Worm (Caenorhabditis elegans): ENCODE measurements around the gene W02F12.4.

Gene W02F12.4

ce11 chrV:6666557-6666956 is 40.2 kb downstream of the W02F12.4 start:
- no peak for TF ChIP-seq nhr-76 (tag; optimal IDR thresholded peaks at IDR 0.05)
- peak in 1 of 2 experiments; percentile 84 for TF ChIP-seq hif-1 (tag; optimal IDR thresholded peaks at IDR 0.05)
- TF ChIP-seq gei-8 (GFP tag; optimal IDR thresholded peaks at IDR 0.05) = no peak
- no peak for TF ChIP-seq ceh-62 (tag; optimal IDR thresholded peaks at IDR 0.05)
- no peak for TF ChIP-seq mxl-2 (GFP tag; conservative IDR thresholded peaks at IDR 0.05)
- 0 out of 2 replicates have a peak, but pooled peaks have one; percentile 33 for TF ChIP-seq php-3 (GFP tag; IDR thresholded peaks at IDR 0.05)
- TF ChIP-seq fkh-10 (GFP tag; optimal IDR thresholded peaks at IDR 0.05) = no peak
- TF ChIP-seq arid-1 (GFP tag; conservative IDR thresholded peaks at IDR 0.05) = no peak
- no peak for TF ChIP-seq nhr-11 (tag; optimal IDR thresholded peaks at IDR 0.05)
- peak; percentile 18 for TF ChIP-seq nhr-28 (tag; optimal IDR thresholded peaks at IDR 0.05)
- TF ChIP-seq unc-62 (GFP tag; optimal IDR thresholded peaks at IDR 0.05 in 1 of 2) = no peak
- no peak for TF ChIP-seq unc-62 (tag; optimal IDR thresholded peaks at IDR 0.05)
- peak; percentile 73 for TF ChIP-seq dmd-6 (GFP tag; IDR thresholded peaks at IDR 0.05)
- TF ChIP-seq daf-12 (tag; optimal IDR thresholded peaks at IDR 0.05) = no peak
- no peak for TF ChIP-seq daf-16 (GFP tag; optimal IDR thresholded peaks at IDR 0.05)
- peak; percentile 74 for TF ChIP-seq daf-16 (tag; optimal IDR thresholded peaks at IDR 0.05)
- no peak for TF ChIP-seq ztf-7 (tag; optimal IDR thresholded peaks at IDR 0.05)
- peak; percentile 52 for TF ChIP-seq aha-1 (tag)
- peak; percentile 32 for TF ChIP-seq dve-1 (tag; optimal IDR thresholded peaks at IDR 0.05; ENCODE audit: insufficient read depth)
- TF ChIP-seq hlh-11 (tag; optimal IDR thresholded peaks at IDR 0.05) = peak; percentile 34
- no peak for TF ChIP-seq dmd-8 (GFP tag; IDR thresholded peaks at IDR 0.05)
- no peak for TF ChIP-seq mxl-3 (GFP tag; optimal IDR thresholded peaks at IDR 0.05)
- no peak for TF ChIP-seq nhr-6 (tag; optimal IDR thresholded peaks at IDR 0.05)
- TF ChIP-seq dpl-1 (GFP tag; optimal IDR thresholded peaks at IDR 0.05) = no peak
- TF ChIP-seq nhr-77 (tag; optimal IDR thresholded peaks at IDR 0.05) = no peak
- TF ChIP-seq zfp-2 (tag; optimal IDR thresholded peaks at IDR 0.05) = no peak

- TF ChIP-seq lin-38 (GFP tag; IDR thresholded peaks at IDR 0.05) = no peak
- TF ChIP-seq set-16 (GFP tag; IDR thresholded peaks at IDR 0.05) = no peak
- no peak for TF ChIP-seq rbr-2 (tag; optimal IDR thresholded peaks at IDR 0.05)
- no peak for TF ChIP-seq nhr-76 (tag; optimal IDR thresholded peaks at IDR 0.05)
- TF ChIP-seq hif-1 (tag; optimal IDR thresholded peaks at IDR 0.05) = peak in 1 of 2 experiments; percentile 58
- no peak for TF ChIP-seq nhr-41 (GFP tag; IDR thresholded peaks at IDR 0.05)
- TF ChIP-seq hlh-30 (tag; optimal IDR thresholded peaks at IDR 0.05; ENCODE audit: insufficient read depth) = no peak
- TF ChIP-seq pqm-1 (tag; optimal IDR thresholded peaks at IDR 0.05) = peak; percentile 83
- TF ChIP-seq F10B5.3 (tag; optimal IDR thresholded peaks at IDR 0.05) = no peak
- TF ChIP-seq tra-1 (GFP tag; IDR thresholded peaks at IDR 0.05) = peak; percentile 65
- no peak for TF ChIP-seq ceh-28 (tag; optimal IDR thresholded peaks at IDR 0.05)
- no peak for TF ChIP-seq vab-7 (GFP tag; IDR thresholded peaks at IDR 0.05)
- TF ChIP-seq unc-62 (GFP tag; optimal IDR thresholded peaks at IDR 0.05 in 1 of 2) = peak in 1 of 2 experiments; percentile 88
- no peak for TF ChIP-seq unc-62 (tag; optimal IDR thresholded peaks at IDR 0.05)
- no peak for TF ChIP-seq arid-1 (GFP tag; conservative IDR thresholded peaks at IDR 0.05)
- TF ChIP-seq nhr-77 (tag; optimal IDR thresholded peaks at IDR 0.05) = peak; percentile 17
- no peak for TF ChIP-seq ctbp-1 (GFP tag; IDR thresholded peaks at IDR 0.05)
- no peak for TF ChIP-seq jun-1 (tag; optimal IDR thresholded peaks at IDR 0.05)
- no peak for TF ChIP-seq daf-16 (GFP tag; optimal IDR thresholded peaks at IDR 0.05)
- peak; percentile 82 for TF ChIP-seq daf-16 (tag; optimal IDR thresholded peaks at IDR 0.05)
- TF ChIP-seq F26F4.8 (GFP tag; conservative IDR thresholded peaks at IDR 0.05) = no peak
- no peak for TF ChIP-seq lsy-2 (tag; optimal IDR thresholded peaks at IDR 0.05)
- no peak for TF ChIP-seq mdl-1 (tag; optimal IDR thresholded peaks at IDR 0.05)
- TF ChIP-seq ZK337.2 (GFP tag; IDR thresholded peaks at IDR 0.05) = no peak
- TF ChIP-seq F37D6.2 (tag; optimal IDR thresholded peaks at IDR 0.05) = no peak
- TF ChIP-seq php-3 (GFP tag; IDR thresholded peaks at IDR 0.05) = peak; percentile 66
- no peak for TF ChIP-seq mep-1 (tag; optimal IDR thresholded peaks at IDR 0.05)
- TF ChIP-seq ama-1 (optimal IDR thresholded peaks at IDR 0.05) = no peak
- TF ChIP-seq egl-43 (GFP tag; IDR thresholded peaks at IDR 0.05) = no peak
- TF ChIP-seq dve-1 (tag; optimal IDR thresholded peaks at IDR 0.05; ENCODE audit: insufficient read depth) = peak; percentile 67
- no peak for TF ChIP-seq nhr-237 (tag; optimal IDR thresholded peaks at IDR 0.05)
- TF ChIP-seq ceh-62 (tag; optimal IDR thresholded peaks at IDR 0.05) = no peak
- TF ChIP-seq unc-130 (GFP tag; optimal IDR thresholded peaks at IDR 0.05) = no peak
- no peak for TF ChIP-seq nhr-11 (tag; optimal IDR thresholded peaks at IDR 0.05)
- peak; percentile 69 for TF ChIP-seq hlh-11 (tag; optimal IDR thresholded peaks at IDR 0.05)
- TF ChIP-seq lin-39 (tag; optimal IDR thresholded peaks at IDR 0.05) = no peak
- TF ChIP-seq lin-29 (GFP tag; IDR thresholded peaks at IDR 0.05) = no peak
Observed at ce11 chrV:6665751-6666150, 41.0 kb downstream of the W02F12.4 start, which contains the start of gene pmp-5. TSS of gene pmp-5 (minus strand) at chrV:6665813.

All from whole organism, L4 larva.